Fruit fly (Drosophila melanogaster) whole organism, embryonic: ENCODE measurements around the gene CG6656.

Experiments used
- C15 ChIP-seq: fragments of 200-800 bp; sonication (Bioruptor generic); IDR thresholded peaks from 3 replicates; pipeline ENCODE4 v1.3.6; 2022; ENCODE audit warnings: missing biosample characterization, missing genetic modification characterization
- CG10979 ChIP-seq: fragments of 200-800 bp; sonication (Bioruptor generic); optimal IDR thresholded peaks from 2 replicates; lab custom pipeline; 2018; ENCODE audit warnings: missing biosample characterization, mild to moderate bottlenecking, missing genetic modification characterization, moderate library complexity
- CG12391 ChIP-seq: fragments of 200-800 bp; sonication (Bioruptor generic); optimal IDR thresholded peaks from 3 replicates; lab custom pipeline; 2018; ENCODE audit warnings: missing biosample characterization, mild to moderate bottlenecking, missing genetic modification characterization, moderate library complexity
- CG13296 ChIP-seq: fragments of 200-800 bp; sonication (Bioruptor generic); optimal IDR thresholded peaks from 3 replicates; lab custom pipeline; 2018; ENCODE audit warnings: missing biosample characterization, mild to moderate bottlenecking, missing genetic modification characterization
- CG14441 ChIP-seq: fragments of 200-800 bp; sonication (Bioruptor generic); IDR thresholded peaks from 2 replicates; pipeline ENCODE4 v1.3.6; 2022; ENCODE audit warnings: missing biosample characterization, missing genetic modification characterization
- CG1603 ChIP-seq: fragments of 200-800 bp; sonication (Bioruptor generic); optimal IDR thresholded peaks from 2 replicates; lab custom pipeline; 2019; ENCODE audit warnings: missing biosample characterization, mild to moderate bottlenecking, missing genetic modification characterization, moderate library complexity
- CG1647 ChIP-seq: fragments of 200-800 bp; sonication (Bioruptor generic); optimal IDR thresholded peaks from 3 replicates; lab custom pipeline; 2016; ENCODE audit warnings: missing biosample characterization, missing genetic modification characterization
- CG17359 ChIP-seq: fragments of 200-800 bp; sonication (Bioruptor generic); optimal IDR thresholded peaks from 3 replicates; lab custom pipeline; 2018; ENCODE audit warnings: missing biosample characterization, mild to moderate bottlenecking, missing genetic modification characterization, moderate library complexity
- CG17802 ChIP-seq: fragments of 200-800 bp; sonication (Bioruptor generic); optimal IDR thresholded peaks from 2 replicates; lab custom pipeline; 2018; ENCODE audit warnings: missing biosample characterization, mild to moderate bottlenecking, missing genetic modification characterization, moderate library complexity
- CG18599 ChIP-seq: fragments of 200-800 bp; sonication (Bioruptor generic); optimal IDR thresholded peaks from 3 replicates; lab custom pipeline; 2017; ENCODE audit warnings: missing biosample characterization, missing genetic modification characterization, mild to moderate bottlenecking, moderate library complexity, missing genetic modification reagents
- CG30403 ChIP-seq: fragments of 200-800 bp; sonication (Bioruptor generic); optimal IDR thresholded peaks from 3 replicates; lab custom pipeline; 2016; ENCODE audit warnings: missing biosample characterization, missing genetic modification characterization
- CG31441 ChIP-seq: fragments of 200-800 bp; sonication (Bioruptor generic); IDR thresholded peaks from 2 replicates; pipeline ENCODE4 v1.3.6; 2022; ENCODE audit warnings: missing biosample characterization, missing genetic modification characterization
- CG7839 ChIP-seq: fragments of 200-800 bp; sonication (Bioruptor generic); optimal IDR thresholded peaks from 3 replicates; lab custom pipeline; 2018; ENCODE audit warnings: missing biosample characterization, mild to moderate bottlenecking, missing genetic modification characterization, moderate library complexity
- CG8924 ChIP-seq: fragments of 200-800 bp; optimal IDR thresholded peaks from 3 replicates; lab custom pipeline; 2019; ENCODE audit warnings: missing biosample characterization, mild to moderate bottlenecking, missing genetic modification characterization, moderate library complexity
- CG9437 ChIP-seq: fragments of 200-800 bp; sonication (Bioruptor generic); optimal IDR thresholded peaks from 2 replicates; lab custom pipeline; 2018; ENCODE audit warnings: missing biosample characterization, mild to moderate bottlenecking, missing genetic modification characterization
- CoRest ChIP-seq: fragments of 200-800 bp; sonication (Bioruptor generic); optimal IDR thresholded peaks from 3 replicates; lab custom pipeline; 2018; ENCODE audit warnings: missing biosample characterization, mild to moderate bottlenecking, missing genetic modification characterization, moderate library complexity
- D19A ChIP-seq: fragments of 200-800 bp; optimal IDR thresholded peaks from 3 replicates; lab custom pipeline; 2019; ENCODE audit warnings: missing biosample characterization, mild to moderate bottlenecking, missing genetic modification characterization, moderate library complexity
- D19B ChIP-seq: fragments of 200-800 bp; sonication (Bioruptor generic); optimal IDR thresholded peaks from 2 replicates; lab custom pipeline; 2017; ENCODE audit warnings: missing biosample characterization, mild to moderate bottlenecking, missing genetic modification characterization
- Deaf1 ChIP-seq: fragments of 200-800 bp; optimal IDR thresholded peaks from 3 replicates; lab custom pipeline; 2019; ENCODE audit warnings: missing biosample characterization, mild to moderate bottlenecking, missing genetic modification characterization, moderate library complexity
- E2f1 ChIP-seq: fragments of 200-800 bp; sonication (Bioruptor generic); IDR thresholded peaks from 2 replicates; pipeline ENCODE4 v1.3.6; 2022; ENCODE audit warnings: missing biosample characterization, missing genetic modification characterization
- Eip74EF ChIP-seq, 2 experiments: fragments of 200-800 bp in 1 of 2; fragments of >200 bp in 1 of 2; sonication (Bioruptor generic) in 1 of 2; optimal IDR thresholded peaks; 2 replicates each; lab custom pipeline; 2017 to 2019; ENCODE audit warnings: missing biosample characterization in 2 of 2, missing genetic modification characterization in 2 of 2, mild to moderate bottlenecking in 1 of 2, moderate library complexity in 1 of 2
- Ets65A ChIP-seq: fragments of 200-800 bp; sonication (Bioruptor generic); peaks from one replicate; lab custom pipeline; 2016; ENCODE audit warnings: missing biosample characterization, missing genetic modification characterization
- Gsc ChIP-seq: fragments of 200-800 bp; sonication (Bioruptor generic); IDR thresholded peaks from 2 replicates; pipeline ENCODE4 v1.3.6; 2022; ENCODE audit warnings: missing biosample characterization, missing genetic modification characterization
- Gug ChIP-seq: fragments of 200-800 bp; sonication (Bioruptor generic); IDR thresholded peaks from 4 replicates; pipeline ENCODE4 v1.3.6; 2022; ENCODE audit warnings: missing biosample characterization, missing genetic modification characterization
- HHEX ChIP-seq: fragments of 200-800 bp; sonication (Bioruptor generic); optimal IDR thresholded peaks from 3 replicates; lab custom pipeline; 2017; ENCODE audit warnings: missing biosample characterization, mild to moderate bottlenecking, missing genetic modification characterization, missing genetic modification reagents
- HmgD ChIP-seq: fragments of 200-800 bp; sonication (Bioruptor generic); optimal IDR thresholded peaks from 3 replicates; lab custom pipeline; 2016; ENCODE audit warnings: missing biosample characterization, missing genetic modification characterization
- Hr39 ChIP-seq: fragments of >200 bp; optimal IDR thresholded peaks from 2 replicates; lab custom pipeline; 2017
- Meics ChIP-seq: fragments of 200-800 bp; sonication (Bioruptor generic); optimal IDR thresholded peaks from 2 replicates; lab custom pipeline; 2017; ENCODE audit warnings: missing biosample characterization, mild to moderate bottlenecking, missing genetic modification characterization
- NfI ChIP-seq: fragments of 200-800 bp; sonication (Bioruptor generic); optimal IDR thresholded peaks from 3 replicates; lab custom pipeline; 2018; ENCODE audit warnings: missing biosample characterization, mild to moderate bottlenecking, missing genetic modification characterization, moderate library complexity
- PHDP ChIP-seq: fragments of 200-800 bp; sonication (Bioruptor generic); optimal IDR thresholded peaks from 3 replicates; lab custom pipeline; 2018; ENCODE audit warnings: missing biosample characterization, mild to moderate bottlenecking, missing genetic modification characterization, moderate library complexity
- Pdp1 ChIP-seq, 2 experiments: fragments of 200-800 bp; sonication (Bioruptor generic); optimal IDR thresholded peaks; 3 replicates each; lab custom pipeline; 2016; ENCODE audit warnings: missing biosample characterization in 2 of 2, missing genetic modification characterization in 2 of 2, mild to moderate bottlenecking in 1 of 2, moderate library complexity in 1 of 2
- Rx ChIP-seq: fragments of 200-800 bp; sonication (Bioruptor generic); IDR thresholded peaks from 2 replicates; pipeline ENCODE4 v1.3.6; 2022; ENCODE audit warnings: missing biosample characterization, missing genetic modification characterization
- Sox100B ChIP-seq: fragments of 200-800 bp; sonication (Bioruptor generic); optimal IDR thresholded peaks from 3 replicates; lab custom pipeline; 2018; ENCODE audit warnings: missing biosample characterization, mild to moderate bottlenecking, missing genetic modification characterization
- Taf1 ChIP-seq: fragments of 200-800 bp; sonication (Bioruptor generic); IDR thresholded peaks from 2 replicates; pipeline ENCODE4 v1.3.6; 2022; ENCODE audit warnings: missing biosample characterization, missing genetic modification characterization
- bcd ChIP-seq: fragments of 200-800 bp; sonication (Bioruptor generic); optimal IDR thresholded peaks from 2 replicates; lab custom pipeline; 2017; ENCODE audit warnings: missing biosample characterization, mild to moderate bottlenecking, missing genetic modification characterization
- corto ChIP-seq: fragments of 200-800 bp; sonication (Bioruptor generic); optimal IDR thresholded peaks from 2 replicates; lab custom pipeline; 2016; ENCODE audit warnings: missing biosample characterization, mild to moderate bottlenecking, missing genetic modification characterization, moderate library complexity
- gcm ChIP-seq: fragments of 200-800 bp; sonication (Bioruptor generic); optimal IDR thresholded peaks from 2 replicates; lab custom pipeline; 2019; ENCODE audit warnings: missing biosample characterization, mild to moderate bottlenecking, missing genetic modification characterization, moderate library complexity
- grau ChIP-seq: fragments of 200-800 bp; optimal IDR thresholded peaks from 3 replicates; lab custom pipeline; 2019; ENCODE audit warnings: missing biosample characterization, mild to moderate bottlenecking, missing genetic modification characterization, moderate library complexity
- gro ChIP-seq: fragments of 200-800 bp; sonication (Bioruptor generic); optimal IDR thresholded peaks from 2 replicates; lab custom pipeline; 2016; ENCODE audit warnings: missing biosample characterization, missing genetic modification characterization
- kni ChIP-seq: fragments of 200-800 bp; sonication (Bioruptor generic); optimal IDR thresholded peaks from 3 replicates; lab custom pipeline; 2017; ENCODE audit warnings: mild to moderate bottlenecking, missing biosample characterization, missing genetic modification reagents, missing genetic modification characterization
- lmd ChIP-seq: fragments of 200-800 bp; sonication (Bioruptor generic); IDR thresholded peaks from 2 replicates; pipeline ENCODE4 v1.3.6; 2022; ENCODE audit warnings: missing biosample characterization, missing genetic modification characterization
- luna ChIP-seq: fragments of 200-800 bp; sonication (Bioruptor generic); optimal IDR thresholded peaks from 2 replicates; lab custom pipeline; 2016; ENCODE audit warnings: missing biosample characterization, missing genetic modification characterization
- oc ChIP-seq: fragments of 200-800 bp; sonication (Bioruptor generic); optimal IDR thresholded peaks from 2 replicates; lab custom pipeline; 2018; ENCODE audit warnings: missing biosample characterization, mild to moderate bottlenecking, missing genetic modification characterization, moderate library complexity
- org-1 ChIP-seq: fragments of 200-800 bp; sonication (Bioruptor generic); optimal IDR thresholded peaks from 2 replicates; lab custom pipeline; 2017; ENCODE audit warnings: missing biosample characterization, missing genetic modification characterization
- pan ChIP-seq, 4 experiments: fragments of >200 bp in 3 of 4; fragments of 200-800 bp in 1 of 4; sonication (Bioruptor generic) in 1 of 4; optimal IDR thresholded peaks in 3 of 4; IDR thresholded peaks in 1 of 4; 2 replicates each; pipeline versions ENCODE4 v1.3.6 to Lab custom; 2017 to 2022; ENCODE audit warnings: missing biosample characterization in 2 of 4, missing genetic modification characterization in 2 of 4, mixed read lengths in 1 of 4
- schlank ChIP-seq: fragments of 200-800 bp; sonication (Bioruptor generic); optimal IDR thresholded peaks from 2 replicates; lab custom pipeline; 2018; ENCODE audit warnings: missing biosample characterization, mild to moderate bottlenecking, missing genetic modification characterization
- sens ChIP-seq: fragments of 200-800 bp; sonication (Bioruptor generic); peaks from one replicate; lab custom pipeline; 2016; ENCODE audit warnings: missing biosample characterization, missing genetic modification characterization
- tup ChIP-seq: fragments of 200-800 bp; sonication (Bioruptor generic); optimal IDR thresholded peaks from 2 replicates; lab custom pipeline; 2016; ENCODE audit warnings: missing biosample characterization, mild to moderate bottlenecking, missing genetic modification characterization, moderate library complexity
- vvl ChIP-seq: fragments of 200-800 bp; sonication (Bioruptor generic); IDR thresholded peaks from 2 replicates; pipeline ENCODE4 v1.3.6; 2022; ENCODE audit warnings: missing biosample characterization, missing genetic modification characterization

CG6656 gene

dm6 chr3R:21852579-21853233 lies 22.4 kb upstream of the CG6656 start (continued):
- TF ChIP-seq CG7839 (tag; lab: Kevin White, UChicago), result peak; percentile 45
- TF ChIP-seq gcm (GFP tag; lab: Kevin White, UChicago), result no peak
- TF ChIP-seq Eip74EF (GFP tag; optimal IDR thresholded peaks at IDR 0.05; lab: Kevin White, UChicago), result peak in 1 of 2 experiments; percentile 9
- TF ChIP-seq CG10979 (tag; lab: Kevin White, UChicago), result peak; percentile 23
- TF ChIP-seq Gsc, result no peak
- peak; percentile 31 for TF ChIP-seq CG30403
- no peak for TF ChIP-seq Rx (GFP tag; lab: Robert Waterston, UW)
- TF ChIP-seq luna, result no peak
- TF ChIP-seq CG18599 (GFP tag; lab: Kevin White, UChicago), result peak; percentile 42
- no peak for TF ChIP-seq CG14441 (GFP tag; lab: Robert Waterston, UW)
- peak; percentile 10 for TF ChIP-seq CG17359 (tag; lab: Kevin White, UChicago)
- peak; percentile 27 for TF ChIP-seq CG8924 (tag; lab: Kevin White, UChicago)
- no peak for TF ChIP-seq corto
- no peak for TF ChIP-seq oc (tag; lab: Kevin White, UChicago)
- TF ChIP-seq grau (tag; lab: Kevin White, UChicago), result peak; percentile 39
- no peak for TF ChIP-seq schlank (tag; lab: Kevin White, UChicago)
- TF ChIP-seq Hr39 (lab: Kevin White, UChicago), result no peak
- no peak for TF ChIP-seq CG1647 (GFP tag; lab: Kevin White, UChicago)
- no peak for TF ChIP-seq gro
- no peak for TF ChIP-seq pan (optimal IDR thresholded peaks at IDR 0.05; lab: Kevin White, UChicago)
- TF ChIP-seq pan (GFP tag; optimal IDR thresholded peaks at IDR 0.05 in 1 of 2, IDR thresholded peaks at IDR 0.05 in 1 of 2), result no peak
- peak; percentile 30 for TF ChIP-seq CG9437
- peak; percentile 10 for TF ChIP-seq Deaf1
- TF ChIP-seq CG1603 (tag; lab: Kevin White, UChicago), result no peak
- peak; percentile 41; the same call in 1 of the 2 replicates for TF ChIP-seq vvl (GFP tag; lab: Robert Waterston, UW)
- TF ChIP-seq Gug (GFP tag; lab: Robert Waterston, UW), result no peak
- TF ChIP-seq E2f1 (GFP tag; lab: Robert Waterston, UW), result no peak
- no peak for TF ChIP-seq Sox100B (GFP tag; lab: Kevin White, UChicago)
- peak; percentile 59 for TF ChIP-seq Meics
- peak; percentile 63 for TF ChIP-seq kni (GFP tag; lab: Kevin White, UChicago)
- peak; percentile 15 for TF ChIP-seq CG13296 (GFP tag; lab: Kevin White, UChicago)
- TF ChIP-seq bcd (GFP tag; lab: Kevin White, UChicago), result peak; percentile 18
- peak; percentile 20 for TF ChIP-seq Ets65A (GFP tag; lab: Kevin White, UChicago)
- TF ChIP-seq HmgD (GFP tag; lab: Kevin White, UChicago), result no peak
- TF ChIP-seq PHDP (tag; lab: Kevin White, UChicago), result peak; percentile 42
- peak; percentile 31; the same call in 1 of the 2 replicates for TF ChIP-seq CG31441 (GFP tag; lab: Robert Waterston, UW)
- 0 out of 2 replicates have a peak, but pooled peaks have one; percentile 43 for TF ChIP-seq lmd (GFP tag; lab: Robert Waterston, UW)
- peak; percentile 89 for TF ChIP-seq D19A (tag; lab: Kevin White, UChicago)
- TF ChIP-seq tup, result no peak
- TF ChIP-seq Taf1 (GFP tag; lab: Robert Waterston, UW), result no peak
- peak; percentile 15 to 84 for TF ChIP-seq Pdp1 (GFP tag; optimal IDR thresholded peaks at IDR 0.05; lab: Kevin White, UChicago)
- no peak for TF ChIP-seq D19B (GFP tag; lab: Kevin White, UChicago)
- no peak for TF ChIP-seq HHEX (GFP tag; lab: Kevin White, UChicago)
- TF ChIP-seq CG12391, result peak; percentile 17
- TF ChIP-seq NfI (GFP tag; lab: Kevin White, UChicago), result peak; percentile 19
- no peak for TF ChIP-seq C15 (GFP tag; lab: Robert Waterston, UW)
- TF ChIP-seq org-1 (GFP tag; lab: Kevin White, UChicago), result no peak
- TF ChIP-seq CoRest (tag; lab: Kevin White, UChicago), result peak; percentile 14
- TF ChIP-seq sens (GFP tag; lab: Kevin White, UChicago), result peak; percentile 67
- no peak for TF ChIP-seq CG17802
